Fruit fly (Drosophila melanogaster) whole organism, embryonic: ENCODE measurements around the gene Vha36-3.

Source experiments
- CG11504 ChIP-seq: fragments of 200-800 bp; sonication (Bioruptor generic); optimal IDR thresholded peaks from 3 replicates; lab custom pipeline; 2019; ENCODE audit warnings: missing biosample characterization, mild to moderate bottlenecking, missing genetic modification characterization, moderate library complexity
- CG11695 ChIP-seq: fragments of 200-800 bp; sonication (Bioruptor generic); IDR thresholded peaks from 3 replicates; pipeline ENCODE4 v1.3.6; 2022; ENCODE audit warnings: missing biosample characterization, missing genetic modification characterization
- CG13775 ChIP-seq: fragments of 200-800 bp; sonication (Bioruptor generic); optimal IDR thresholded peaks from 3 replicates; lab custom pipeline; 2017; ENCODE audit warnings: missing biosample characterization, mild to moderate bottlenecking, missing genetic modification characterization
- CG18476 ChIP-seq: fragments of 200-800 bp; sonication (Bioruptor generic); optimal IDR thresholded peaks from 2 replicates; lab custom pipeline; 2016; ENCODE audit warnings: missing biosample characterization, mild to moderate bottlenecking, missing genetic modification characterization
- CG2678 ChIP-seq: fragments of 200-800 bp; sonication (Bioruptor generic); optimal IDR thresholded peaks from 3 replicates; lab custom pipeline; 2019; ENCODE audit warnings: missing biosample characterization, mild to moderate bottlenecking, missing genetic modification characterization, moderate library complexity
- CG34376 ChIP-seq: fragments of 200-800 bp; sonication (Bioruptor generic); optimal IDR thresholded peaks from 2 replicates; lab custom pipeline; 2018; ENCODE audit warnings: missing biosample characterization, mild to moderate bottlenecking, missing genetic modification characterization
- CG4360 ChIP-seq: fragments of 200-800 bp; sonication (Bioruptor generic); IDR thresholded peaks from 2 replicates; pipeline ENCODE4 v1.3.6; 2022; ENCODE audit warnings: missing biosample characterization, missing genetic modification characterization
- CG6654 ChIP-seq: fragments of 200-800 bp; sonication (Bioruptor generic); optimal IDR thresholded peaks from 2 replicates; lab custom pipeline; 2017; ENCODE audit warnings: missing biosample characterization, mild to moderate bottlenecking, missing genetic modification characterization
- CG7271 ChIP-seq: fragments of 200-800 bp; sonication (Bioruptor generic); optimal IDR thresholded peaks from 2 replicates; lab custom pipeline; 2018; ENCODE audit warnings: missing biosample characterization, mild to moderate bottlenecking, missing genetic modification characterization, moderate library complexity
- CG7839 ChIP-seq: fragments of 200-800 bp; sonication (Bioruptor generic); optimal IDR thresholded peaks from 3 replicates; lab custom pipeline; 2018; ENCODE audit warnings: missing biosample characterization, mild to moderate bottlenecking, missing genetic modification characterization, moderate library complexity
- Deaf1 ChIP-seq: fragments of 200-800 bp; optimal IDR thresholded peaks from 3 replicates; lab custom pipeline; 2019; ENCODE audit warnings: missing biosample characterization, mild to moderate bottlenecking, missing genetic modification characterization, moderate library complexity
- Dip2 ChIP-seq: fragments of 200-800 bp; sonication (Bioruptor generic); IDR thresholded peaks from 2 replicates; pipeline ENCODE4 v1.3.6; 2022; ENCODE audit warnings: missing biosample characterization, missing genetic modification characterization
- Ets65A ChIP-seq: fragments of 200-800 bp; sonication (Bioruptor generic); peaks from one replicate; lab custom pipeline; 2016; ENCODE audit warnings: missing biosample characterization, missing genetic modification characterization
- Hand ChIP-seq: fragments of 200-800 bp; sonication (Bioruptor generic); optimal IDR thresholded peaks from 2 replicates; lab custom pipeline; 2017; ENCODE audit warnings: mild to moderate bottlenecking, missing biosample characterization, missing genetic modification reagents, missing genetic modification characterization
- HmgZ ChIP-seq: fragments of 200-800 bp; sonication (Bioruptor generic); optimal IDR thresholded peaks from 2 replicates; lab custom pipeline; 2018; ENCODE audit warnings: missing biosample characterization, mild to moderate bottlenecking, missing genetic modification characterization
- Mad ChIP-seq: fragments of 200-800 bp; sonication (Bioruptor generic); optimal IDR thresholded peaks from 2 replicates; lab custom pipeline; 2016; ENCODE audit warnings: missing biosample characterization, missing genetic modification characterization
- Med ChIP-seq: fragments of 200-800 bp; sonication (Bioruptor generic); peaks from one replicate; lab custom pipeline; 2016; ENCODE audit warnings: missing biosample characterization, missing genetic modification characterization, mild to moderate bottlenecking, inconsistent platforms, moderate library complexity
- Myb ChIP-seq: fragments of 200-800 bp; sonication (Bioruptor generic); optimal IDR thresholded peaks from 2 replicates; lab custom pipeline; 2016; ENCODE audit warnings: missing biosample characterization, missing genetic modification characterization
- Nf-YA ChIP-seq: fragments of 200-800 bp; sonication (Bioruptor generic); IDR thresholded peaks from 2 replicates; pipeline ENCODE4 v1.3.6; 2022; ENCODE audit warnings: missing biosample characterization, missing genetic modification characterization
- Nf-YC ChIP-seq: fragments of 200-800 bp; optimal IDR thresholded peaks from 3 replicates; lab custom pipeline; 2019; ENCODE audit warnings: missing biosample characterization, mild to moderate bottlenecking, missing genetic modification characterization, moderate library complexity
- Ptx1 ChIP-seq: fragments of 200-800 bp; sonication (Bioruptor generic); IDR thresholded peaks from 2 replicates; pipeline ENCODE4 v1.3.6; 2022; ENCODE audit warnings: missing biosample characterization, missing genetic modification characterization
- Scr ChIP-seq: fragments of 200-800 bp; sonication (Bioruptor generic); IDR thresholded peaks from 2 replicates; pipeline ENCODE4 v1.3.6; 2022; ENCODE audit warnings: missing biosample characterization, missing genetic modification characterization; ENCODE audit not compliant: partially characterized antibody
- abd-A ChIP-seq: fragments of 200-800 bp; sonication (Bioruptor generic); optimal IDR thresholded peaks from 3 replicates; lab custom pipeline; 2019; ENCODE audit warnings: missing biosample characterization, mild to moderate bottlenecking, missing genetic modification characterization, moderate library complexity
- ase ChIP-seq: fragments of 200-800 bp; sonication (Bioruptor generic); IDR thresholded peaks from 3 replicates; pipeline ENCODE4 v1.3.6; 2022; ENCODE audit warnings: missing biosample characterization, missing genetic modification characterization
- chn ChIP-seq: fragments of 200-800 bp; sonication (Bioruptor generic); optimal IDR thresholded peaks from 2 replicates; lab custom pipeline; 2016; ENCODE audit warnings: missing biosample characterization, missing genetic modification characterization
- dan ChIP-seq: fragments of 200-800 bp; sonication (Bioruptor generic); IDR thresholded peaks from 2 replicates; pipeline ENCODE4 v1.3.6; 2022; ENCODE audit warnings: missing biosample characterization, missing genetic modification characterization
- eve ChIP-seq, 2 experiments: fragments of >200 bp; optimal IDR thresholded peaks; 2 replicates each; lab custom pipeline; 2017; ENCODE audit warnings: missing biosample characterization in 2 of 2, missing genetic modification characterization in 2 of 2
- ind ChIP-seq: fragments of 200-800 bp; sonication (Bioruptor generic); optimal IDR thresholded peaks from 3 replicates; lab custom pipeline; 2016; ENCODE audit warnings: missing biosample characterization, missing genetic modification characterization
- lab ChIP-seq: fragments of 200-800 bp; sonication (Bioruptor generic); optimal IDR thresholded peaks from 3 replicates; lab custom pipeline; 2017; ENCODE audit warnings: missing biosample characterization, missing genetic modification characterization, mild to moderate bottlenecking, moderate library complexity, missing genetic modification reagents
- lmd ChIP-seq: fragments of 200-800 bp; sonication (Bioruptor generic); IDR thresholded peaks from 2 replicates; pipeline ENCODE4 v1.3.6; 2022; ENCODE audit warnings: missing biosample characterization, missing genetic modification characterization
- mam ChIP-seq: fragments of 200-800 bp; sonication (Bioruptor generic); optimal IDR thresholded peaks from 3 replicates; lab custom pipeline; 2016; ENCODE audit warnings: missing biosample characterization, missing genetic modification characterization
- pan ChIP-seq, 4 experiments: fragments of >200 bp in 3 of 4; fragments of 200-800 bp in 1 of 4; sonication (Bioruptor generic) in 1 of 4; optimal IDR thresholded peaks in 3 of 4; IDR thresholded peaks in 1 of 4; 2 replicates each; pipeline versions ENCODE4 v1.3.6 to Lab custom; 2017 to 2022; ENCODE audit warnings: missing biosample characterization in 2 of 4, missing genetic modification characterization in 2 of 4, mixed read lengths in 1 of 4
- pfk ChIP-seq: fragments of 200-800 bp; sonication (Bioruptor generic); optimal IDR thresholded peaks from 2 replicates; lab custom pipeline; 2018; ENCODE audit warnings: missing biosample characterization, mild to moderate bottlenecking, missing genetic modification characterization, moderate library complexity
- phol ChIP-seq: fragments of 200-800 bp; sonication (Bioruptor generic); optimal IDR thresholded peaks from 3 replicates; lab custom pipeline; 2018; ENCODE audit warnings: missing biosample characterization, mild to moderate bottlenecking, missing genetic modification characterization, moderate library complexity
- sqz ChIP-seq: fragments of 200-800 bp; sonication (Bioruptor generic); optimal IDR thresholded peaks from 3 replicates; lab custom pipeline; 2018; ENCODE audit warnings: missing biosample characterization, mild to moderate bottlenecking, missing genetic modification characterization
- stc ChIP-seq: fragments of 200-800 bp; sonication (Bioruptor generic); IDR thresholded peaks from 2 replicates; pipeline ENCODE4 v1.3.6; 2022; ENCODE audit warnings: missing biosample characterization, missing genetic modification characterization
- stwl ChIP-seq: fragments of 200-800 bp; sonication (Bioruptor generic); optimal IDR thresholded peaks from 3 replicates; lab custom pipeline; 2018; ENCODE audit warnings: missing biosample characterization, mild to moderate bottlenecking, missing genetic modification characterization, moderate library complexity
- tgo ChIP-seq: fragments of 200-800 bp; sonication (Bioruptor generic); IDR thresholded peaks from 3 replicates; pipeline ENCODE4 v1.3.6; 2022; ENCODE audit warnings: missing biosample characterization, missing genetic modification characterization
- vfl ChIP-seq: fragments of 200-800 bp; sonication (Bioruptor generic); optimal IDR thresholded peaks from 2 replicates; lab custom pipeline; 2016; ENCODE audit warnings: missing biosample characterization, missing genetic modification characterization
- vnd ChIP-seq: fragments of 200-800 bp; sonication (Bioruptor generic); IDR thresholded peaks from 3 replicates; pipeline ENCODE4 v1.3.6; 2022; ENCODE audit warnings: missing biosample characterization, missing genetic modification characterization; ENCODE audit not compliant: partially characterized antibody
- zfh2 ChIP-seq: fragments of 200-800 bp; sonication (Bioruptor generic); optimal IDR thresholded peaks from 2 replicates; lab custom pipeline; 2016; ENCODE audit warnings: missing biosample characterization, missing genetic modification characterization

Gene Vha36-3

DNA sequence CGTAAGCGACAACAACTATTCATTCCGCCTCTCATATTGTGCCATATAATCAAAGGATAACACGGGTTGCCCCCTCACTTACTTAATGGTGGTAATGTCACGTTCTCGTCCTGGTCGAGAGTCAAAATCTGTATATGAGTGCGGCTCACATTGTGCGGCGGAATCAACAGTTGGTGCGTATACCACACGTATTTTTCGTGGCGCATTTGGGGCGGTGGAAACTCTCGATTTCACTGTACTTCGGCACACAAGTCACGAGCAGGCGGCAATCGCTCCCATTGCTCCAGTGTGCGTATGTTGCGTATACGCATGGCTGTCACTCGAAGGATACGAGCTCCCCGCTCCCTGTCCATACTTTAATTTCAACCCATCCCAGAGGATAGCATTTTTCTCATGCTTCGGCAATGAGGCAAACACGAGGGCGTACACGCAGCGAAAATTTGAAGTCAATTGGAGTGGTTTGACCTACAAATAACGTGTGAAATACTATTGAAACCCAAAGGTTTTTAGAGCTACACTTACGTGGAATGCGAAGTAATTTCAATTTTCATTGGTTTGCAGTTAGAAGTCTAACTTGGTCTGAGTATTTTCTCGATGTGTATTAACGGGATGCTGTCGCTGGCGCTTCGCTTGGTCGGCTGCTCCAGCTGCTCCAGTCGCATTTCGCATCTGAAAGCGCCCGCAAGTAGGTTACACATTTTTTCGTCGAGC is 1.6 kb upstream of the Vha36-3 start (continued):
- no peak for TF ChIP-seq Scr (GFP tag; lab: Robert Waterston, UW)

DNA sequence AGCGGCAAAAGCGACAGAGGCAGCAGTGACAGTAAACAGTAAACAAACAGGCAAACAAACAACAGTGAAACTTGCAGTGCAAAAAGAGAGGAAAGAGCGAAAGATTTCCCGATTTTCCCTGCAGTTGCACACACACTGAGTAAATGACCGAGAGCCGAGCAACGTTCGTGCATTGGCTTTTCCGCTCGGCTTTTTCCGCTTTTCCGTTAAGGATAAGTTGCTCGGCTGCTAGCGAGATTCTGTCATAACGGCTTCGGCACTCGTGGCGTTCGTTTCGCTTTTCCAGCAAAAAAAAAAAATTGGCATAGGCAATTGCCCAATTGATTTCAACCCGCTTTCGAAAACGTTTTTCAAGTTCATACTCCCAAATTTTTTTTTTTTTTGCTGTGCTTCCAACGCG is 26.5 kb downstream of the Vha36-3 start:
- TF ChIP-seq Deaf1 (tag; lab: Kevin White, UChicago) (peak; percentile 90), HmgZ (tag; lab: Kevin White, UChicago) (no peak)

DNA sequence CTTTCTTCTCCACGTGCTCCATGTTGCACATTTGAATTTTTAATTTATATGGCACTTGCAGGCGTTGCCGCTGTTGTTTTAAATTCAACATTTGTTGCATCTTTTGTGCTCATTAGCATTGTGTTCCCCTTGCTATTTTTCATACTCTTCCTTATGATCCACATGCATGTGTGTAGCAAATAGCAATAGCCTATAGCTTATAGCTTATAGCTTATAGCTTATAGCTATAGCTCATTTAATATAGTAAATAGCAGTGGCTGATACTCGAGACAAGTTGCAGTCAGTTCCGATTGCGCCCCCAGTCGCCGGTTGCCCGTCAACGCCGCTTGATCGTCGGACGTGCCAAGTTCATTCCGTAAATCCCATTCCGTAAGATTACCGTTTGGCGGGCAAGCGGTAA is 28.5 kb downstream of the Vha36-3 start, which contains the start of gene Pdfr:
TSS of gene Pdfr (plus strand) at position 301 of the 400 bp plus-strand sequence.
- TF ChIP-seq dan (GFP tag; lab: Robert Waterston, UW) (no peak), Dip2 (GFP tag; lab: Robert Waterston, UW) (no peak), vfl (GFP tag; lab: Kevin White, UChicago) (no peak)

DNA sequence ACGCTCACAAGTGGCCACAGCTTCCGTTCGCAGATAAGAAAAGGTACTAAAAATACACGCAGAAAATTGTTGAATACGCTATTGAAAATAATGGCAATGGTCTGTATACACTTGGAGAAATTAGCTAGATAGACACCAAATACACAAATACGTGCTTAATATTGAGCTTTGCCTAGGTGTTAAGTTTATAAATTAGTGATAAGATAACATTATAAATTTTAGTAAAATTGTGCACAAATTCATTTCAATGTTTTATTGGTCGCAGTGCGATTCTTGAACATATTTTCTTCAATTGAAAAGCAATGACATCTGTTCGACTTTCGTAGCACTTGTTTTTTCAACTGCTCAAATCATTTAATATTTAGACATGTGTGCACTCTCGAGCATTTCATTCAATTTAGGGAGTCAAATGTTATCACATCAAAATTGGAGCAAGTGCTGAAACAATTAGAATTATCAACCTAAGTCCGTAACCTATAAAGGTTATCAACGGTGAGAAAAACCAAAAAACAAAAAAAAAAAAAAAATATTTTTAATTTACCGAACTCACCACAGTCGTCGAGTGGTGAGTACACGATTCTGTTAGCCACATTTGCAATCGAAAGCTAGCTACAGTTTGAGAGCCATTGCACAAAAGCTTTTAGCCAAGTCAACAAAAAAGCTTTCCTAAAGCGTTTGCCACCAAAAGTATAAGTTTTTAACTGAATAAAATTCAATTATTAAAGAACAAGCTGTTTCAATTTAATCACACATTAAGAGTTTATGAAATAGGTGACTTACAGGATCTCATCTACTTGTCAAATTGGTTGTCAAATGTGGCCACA is 33.5 kb downstream of the Vha36-3 start:
- TF ChIP-seq vnd (GFP tag; lab: Robert Waterston, UW) (no peak), stwl (tag; lab: Kevin White, UChicago) (peak; percentile 12), sqz (GFP tag; lab: Kevin White, UChicago) (no peak), phol (tag; lab: Kevin White, UChicago) (peak; percentile 1), zfh2 (GFP tag; lab: Kevin White, UChicago) (no peak), CG6654 (peak; percentile 96), CG11695 (GFP tag; lab: Robert Waterston, UW) (no peak), ind (GFP tag; lab: Kevin White, UChicago) (peak; percentile 30), Mad (no peak), lab (peak; percentile 10), Myb (GFP tag; lab: Kevin White, UChicago) (peak; percentile 13), chn (GFP tag; lab: Kevin White, UChicago) (no peak), CG7271 (no peak), ase (GFP tag; lab: Robert Waterston, UW) (no peak), Nf-YA (GFP tag; lab: Robert Waterston, UW) (no peak), CG13775 (GFP tag; lab: Kevin White, UChicago) (no peak), pfk (no peak), Med (GFP tag; lab: Kevin White, UChicago) (peak; percentile 60), Nf-YC (tag; lab: Kevin White, UChicago) (no peak), CG34376 (peak; percentile 58), pan (optimal IDR thresholded peaks at IDR 0.05; lab: Kevin White, UChicago) (no peak), pan (GFP tag; optimal IDR thresholded peaks at IDR 0.05 in 1 of 2, IDR thresholded peaks at IDR 0.05 in 1 of 2) (no peak), CG18476 (GFP tag; lab: Kevin White, UChicago) (no peak), Hand (GFP tag; lab: Kevin White, UChicago) (no peak), tgo (GFP tag; lab: Robert Waterston, UW) (peak; percentile 14; the same call in 1 of the 3 replicates), eve (GFP tag; optimal IDR thresholded peaks at IDR 0.05; lab: Kevin White, UChicago) (peak in 1 of 2 experiments; percentile 37), CG11504 (tag; lab: Kevin White, UChicago) (peak; percentile 38), stc (GFP tag; lab: Robert Waterston, UW) (no peak), CG4360 (GFP tag; lab: Robert Waterston, UW) (0 out of 2 replicates have a peak, but pooled peaks have one; percentile 11), CG2678 (tag; lab: Kevin White, UChicago) (peak; percentile 46), CG7839 (peak; percentile 32), lmd (GFP tag; lab: Robert Waterston, UW) (peak; percentile 21; the same call in 1 of the 2 replicates), mam (GFP tag; lab: Kevin White, UChicago) (no peak), abd-A (tag; lab: Kevin White, UChicago) (no peak), Ets65A (peak; percentile 88), Ptx1 (GFP tag; lab: Robert Waterston, UW) (0 out of 2 replicates have a peak, but pooled peaks have one; percentile 21)
